Worm (Caenorhabditis elegans) whole organism, young adult: ENCODE results near the gene clec-127.
"Not testable (repeated sequence)": the region's sequence is repeated elsewhere in the genome, so short reads cannot be mapped to it uniquely, and the experiment has no call there.

Source experiments
- B0019.2 ChIP-seq: fragments of 200-800 bp; sonication (Bioruptor generic); conservative IDR thresholded peaks from 2 replicates; pipeline ENCODE4 v1.3.6; 2022; ENCODE audit warnings: missing genetic modification reagents, missing genetic modification characterization, missing compliant biosample characterization
- B0336.3 ChIP-seq: fragments of 200-800 bp; sonication (Bioruptor generic); IDR thresholded peaks from 2 replicates; pipeline ENCODE4 v1.3.6; 2022; ENCODE audit warnings: missing genetic modification characterization, missing compliant biosample characterization
- F33H1.4 ChIP-seq: fragments of 200-800 bp; sonication (Bioruptor generic); IDR thresholded peaks from 2 replicates; pipeline ENCODE4 v1.3.6; 2022; ENCODE audit warnings: missing genetic modification reagents, missing genetic modification characterization, missing compliant biosample characterization
- F37B4.10 ChIP-seq: fragments of 200-800 bp; sonication (Bioruptor generic); IDR thresholded peaks from 2 replicates; pipeline ENCODE4 v1.3.6; 2022; ENCODE audit warnings: missing genetic modification characterization, missing compliant biosample characterization
- F39B2.1 ChIP-seq: fragments of 200-800 bp; sonication (Bioruptor generic); IDR thresholded peaks from 2 replicates; pipeline ENCODE4 v1.3.6; 2022; ENCODE audit warnings: missing genetic modification reagents, missing genetic modification characterization, missing compliant biosample characterization
- T07F8.4 ChIP-seq: sonication (generic microtip); optimal IDR thresholded peaks from 2 replicates; lab custom pipeline; 2016; ENCODE audit warnings: mild to moderate bottlenecking, missing genetic modification characterization, moderate library complexity, missing compliant biosample characterization
- Y53G8AR.9 ChIP-seq: fragments of 200-800 bp; sonication (Bioruptor generic); conservative IDR thresholded peaks from 2 replicates; pipeline ENCODE4 v1.3.6; 2022; ENCODE audit warnings: missing genetic modification reagents, missing genetic modification characterization, missing compliant biosample characterization
- Y56A3A.18 ChIP-seq: fragments of 200-800 bp; sonication (Bioruptor generic); IDR thresholded peaks from 2 replicates; pipeline ENCODE4 v1.3.6; 2022; ENCODE audit warnings: missing genetic modification reagents, missing genetic modification characterization, missing compliant biosample characterization
- Y67H2A.10 ChIP-seq: fragments of 200-800 bp; sonication (Bioruptor generic); conservative IDR thresholded peaks from 2 replicates; pipeline ENCODE4 v1.3.6; 2022; ENCODE audit warnings: missing genetic modification reagents, missing genetic modification characterization, missing compliant biosample characterization
- ama-1 ChIP-seq, 3 experiments: fragments of 150-350 bp in 1 of 3; sonication (generic microtip) in 2 of 3; optimal IDR thresholded peaks; 2 replicates each; lab custom pipeline; 2014 to 2018; ENCODE audit warnings: missing biosample characterization in 2 of 3, missing genetic modification characterization in 2 of 3, missing genetic modification reagents in 2 of 3
- atf-7 ChIP-seq: sonication (generic microtip); optimal IDR thresholded peaks from 2 replicates; lab custom pipeline; 2017; ENCODE audit warnings: mild to moderate bottlenecking, missing genetic modification characterization, missing compliant biosample characterization
- athp-1 ChIP-seq: sonication (generic microtip); optimal IDR thresholded peaks from 2 replicates; lab custom pipeline; 2017; ENCODE audit warnings: mild to moderate bottlenecking, missing genetic modification characterization, missing compliant biosample characterization
- attf-3 ChIP-seq: fragments of 200-800 bp; sonication (Bioruptor generic); conservative IDR thresholded peaks from 2 replicates; pipeline ENCODE4 v1.3.6; 2022; ENCODE audit warnings: missing genetic modification reagents, missing genetic modification characterization, missing compliant biosample characterization
- attf-5 ChIP-seq: fragments of 200-800 bp; sonication (Bioruptor generic); optimal IDR thresholded peaks from 2 replicates; lab custom pipeline; 2018; ENCODE audit warnings: mild to moderate bottlenecking, missing genetic modification characterization, missing compliant biosample characterization
- cebp-1 ChIP-seq, 2 experiments: fragments of 200-800 bp in 1 of 2; sonication (Bioruptor generic) in 1 of 2; sonication (generic microtip) in 1 of 2; IDR thresholded peaks in 1 of 2; optimal IDR thresholded peaks in 1 of 2; 2 replicates each; pipeline versions ENCODE4 v1.3.6 to Lab custom; 2017 to 2022; ENCODE audit warnings: missing compliant biosample characterization in 2 of 2, missing genetic modification characterization in 2 of 2, mild to moderate bottlenecking in 1 of 2, missing genetic modification reagents in 1 of 2, moderate library complexity in 1 of 2
- ceh-27 ChIP-seq: fragments of 200-800 bp; sonication (Bioruptor generic); optimal IDR thresholded peaks from 2 replicates; lab custom pipeline; 2018; ENCODE audit warnings: mild to moderate bottlenecking, missing genetic modification characterization, moderate library complexity, missing compliant biosample characterization
- ceh-40 ChIP-seq: fragments of 200-800 bp; sonication (Bioruptor generic); IDR thresholded peaks from 2 replicates; pipeline ENCODE4 v1.3.6; 2022; ENCODE audit warnings: missing genetic modification characterization, missing compliant biosample characterization
- ceh-79 ChIP-seq: sonication (generic microtip); optimal IDR thresholded peaks from 2 replicates; lab custom pipeline; 2017; ENCODE audit warnings: mild to moderate bottlenecking, missing genetic modification characterization, missing compliant biosample characterization
- chd-7 ChIP-seq: sonication (generic microtip); optimal IDR thresholded peaks from 2 replicates; lab custom pipeline; 2016; ENCODE audit warnings: mild to moderate bottlenecking, missing genetic modification characterization, moderate library complexity, missing compliant biosample characterization
- dpff-1 ChIP-seq: sonication (generic microtip); optimal IDR thresholded peaks from 2 replicates; lab custom pipeline; 2017; ENCODE audit warnings: mild to moderate bottlenecking, missing genetic modification characterization, missing compliant biosample characterization
- dpl-1 ChIP-seq: fragments of 150-350 bp; optimal IDR thresholded peaks from 2 replicates; lab custom pipeline; 2014; ENCODE audit warnings: missing biosample characterization, missing genetic modification reagents, missing genetic modification characterization
- egl-18 ChIP-seq: fragments of 200-800 bp; sonication (Bioruptor generic); IDR thresholded peaks from 2 replicates; pipeline ENCODE4 v1.3.6; 2022; ENCODE audit warnings: missing genetic modification reagents, missing genetic modification characterization, missing compliant biosample characterization
- egrh-3 ChIP-seq: fragments of 200-800 bp; sonication (Bioruptor generic); IDR thresholded peaks from 2 replicates; pipeline ENCODE4 v1.3.6; 2022; ENCODE audit warnings: missing genetic modification reagents, missing genetic modification characterization, missing compliant biosample characterization
- ekl-4 ChIP-seq: fragments of 200-800 bp; sonication (Bioruptor generic); IDR thresholded peaks from 2 replicates; pipeline ENCODE4 v1.3.6; 2022; ENCODE audit warnings: missing genetic modification reagents, missing genetic modification characterization, missing compliant biosample characterization
- fkh-3 ChIP-seq: sonication (generic microtip); optimal IDR thresholded peaks from 2 replicates; lab custom pipeline; 2016; ENCODE audit warnings: mild to moderate bottlenecking, missing genetic modification characterization, missing compliant biosample characterization
- hmg-1.2 ChIP-seq: fragments of 200-800 bp; sonication (Bioruptor generic); IDR thresholded peaks from 2 replicates; pipeline ENCODE4 v1.3.6; 2022; ENCODE audit warnings: missing genetic modification reagents, missing genetic modification characterization, missing compliant biosample characterization
- hmg-20 ChIP-seq: fragments of 200-800 bp; sonication (Bioruptor generic); IDR thresholded peaks from 2 replicates; pipeline ENCODE4 v1.3.6; 2022; ENCODE audit warnings: missing genetic modification reagents, missing genetic modification characterization, missing compliant biosample characterization
- lin-26 ChIP-seq: fragments of 200-800 bp; sonication (Bioruptor generic); IDR thresholded peaks from 2 replicates; pipeline ENCODE4 v1.3.6; 2022; ENCODE audit warnings: missing genetic modification reagents, missing genetic modification characterization, missing compliant biosample characterization
- lir-1 ChIP-seq: fragments of 200-800 bp; sonication (Bioruptor generic); conservative IDR thresholded peaks from 2 replicates; pipeline ENCODE4 v1.3.6; 2022; ENCODE audit warnings: missing genetic modification reagents, missing genetic modification characterization, missing compliant biosample characterization
- lsl-1 ChIP-seq: fragments of 200-800 bp; sonication (Bioruptor generic); optimal IDR thresholded peaks from 2 replicates; lab custom pipeline; 2018; ENCODE audit warnings: mild to moderate bottlenecking, missing genetic modification characterization, moderate library complexity, missing compliant biosample characterization
- nhr-179 ChIP-seq: sonication (generic microtip); optimal IDR thresholded peaks from 2 replicates; lab custom pipeline; 2016; ENCODE audit warnings: mild to moderate bottlenecking, missing genetic modification characterization, missing compliant biosample characterization
- nhr-80 ChIP-seq: sonication (generic microtip); optimal IDR thresholded peaks from 2 replicates; lab custom pipeline; 2016; ENCODE audit warnings: missing genetic modification characterization, missing compliant biosample characterization
- nhr-90 ChIP-seq: sonication (generic microtip); optimal IDR thresholded peaks from 2 replicates; lab custom pipeline; 2016; ENCODE audit warnings: missing genotype, mild to moderate bottlenecking, missing genetic modification characterization, missing compliant biosample characterization
- pbrm-1 ChIP-seq: fragments of 200-800 bp; sonication (Bioruptor generic); IDR thresholded peaks from 2 replicates; pipeline ENCODE4 v1.3.6; 2022; ENCODE audit warnings: missing genetic modification reagents, missing genetic modification characterization, missing compliant biosample characterization
- rcor-1 ChIP-seq: fragments of 200-800 bp; sonication (Bioruptor generic); IDR thresholded peaks from 2 replicates; pipeline ENCODE4 v1.3.6; 2022; ENCODE audit warnings: missing genetic modification reagents, missing genetic modification characterization, missing compliant biosample characterization
- snpc-1.3 ChIP-seq: sonication (generic microtip); optimal IDR thresholded peaks from 2 replicates; lab custom pipeline; 2017; ENCODE audit warnings: missing genetic modification characterization, mild to moderate bottlenecking, missing compliant biosample characterization, antibody characterized with exemption, moderate library complexity, missing genotype, missing genetic modification reagents; ENCODE audit not compliant: insufficient read depth
- snpc-3.4 ChIP-seq: sonication (generic microtip); optimal IDR thresholded peaks from 2 replicates; lab custom pipeline; 2017; ENCODE audit warnings: missing genetic modification characterization, mild to moderate bottlenecking, missing compliant biosample characterization, antibody characterized with exemption, moderate library complexity, missing genotype, missing genetic modification reagents
- tbp1 ChIP-seq: fragments of 200-800 bp; sonication (Bioruptor generic); optimal IDR thresholded peaks from 2 replicates; lab custom pipeline; 2018; ENCODE audit warnings: mild to moderate bottlenecking, missing genetic modification characterization, missing compliant biosample characterization
- unc-130 ChIP-seq: sonication (generic microtip); optimal IDR thresholded peaks from 2 replicates; lab custom pipeline; 2016; ENCODE audit warnings: missing genetic modification reagents, missing genetic modification characterization, missing compliant biosample characterization
- unc-62 ChIP-seq: fragments of 150-350 bp; optimal IDR thresholded peaks from 2 replicates; lab custom pipeline; 2014; ENCODE audit warnings: missing biosample characterization, missing genetic modification reagents, missing genetic modification characterization
- ztf-22 ChIP-seq: fragments of 200-800 bp; sonication (Bioruptor generic); optimal IDR thresholded peaks from 2 replicates; lab custom pipeline; 2018; ENCODE audit warnings: mild to moderate bottlenecking, missing genetic modification characterization, moderate library complexity, missing compliant biosample characterization
- ztf-28 ChIP-seq: fragments of 200-800 bp; sonication (Bioruptor generic); IDR thresholded peaks from 2 replicates; pipeline ENCODE4 v1.3.6; 2022; ENCODE audit warnings: missing genetic modification reagents, missing genetic modification characterization, missing compliant biosample characterization
- ztf-3 ChIP-seq: fragments of 200-800 bp; sonication (Bioruptor generic); optimal IDR thresholded peaks from 2 replicates; lab custom pipeline; 2018; ENCODE audit warnings: mild to moderate bottlenecking, missing genetic modification characterization, missing compliant biosample characterization
- ztf-6 ChIP-seq: fragments of 200-800 bp; sonication (Bioruptor generic); IDR thresholded peaks from 2 replicates; pipeline ENCODE4 v1.3.6; 2022; ENCODE audit warnings: missing genetic modification reagents, missing genetic modification characterization, missing compliant biosample characterization

The clec-127 gene

ce11 chrII:3573255-3573654, 4.2 kb upstream of the clec-127 start, which contains the start of gene clec-130:
TSS of gene clec-130 (plus strand) at chrII:3573555.
- TF ChIP-seq chd-7: no peak
- no peak for TF ChIP-seq ztf-3 (GFP tag; lab: Kevin White, UChicago)
- no peak for TF ChIP-seq ztf-22 (GFP tag; lab: Kevin White, UChicago)
- no peak for TF ChIP-seq Y67H2A.10
- TF ChIP-seq egl-18 (GFP tag; lab: Robert Waterston, UW): no peak
- no peak for TF ChIP-seq B0019.2 (GFP tag; lab: Robert Waterston, UW)
- no peak for TF ChIP-seq cebp-1 (GFP tag; IDR thresholded peaks at IDR 0.05; lab: Robert Waterston, UW)
- TF ChIP-seq cebp-1 (tag; optimal IDR thresholded peaks at IDR 0.05; lab: Kevin White, UChicago): no peak
- no peak for TF ChIP-seq ztf-6 (GFP tag; lab: Robert Waterston, UW)
- no peak for TF ChIP-seq dpff-1 (tag; lab: Kevin White, UChicago)
- TF ChIP-seq nhr-80 (tag; lab: Kevin White, UChicago): no peak
- no peak for TF ChIP-seq dpl-1
- TF ChIP-seq attf-3 (GFP tag; lab: Robert Waterston, UW): no peak
- TF ChIP-seq nhr-179 (tag; lab: Kevin White, UChicago): no peak
- no peak for TF ChIP-seq unc-130
- TF ChIP-seq ceh-40 (GFP tag; lab: Robert Waterston, UW): no peak
- no peak for TF ChIP-seq unc-62 (GFP tag; lab: Kevin White, UChicago)
- TF ChIP-seq Y56A3A.18: no peak
- TF ChIP-seq hmg-20: no peak

DNA sequence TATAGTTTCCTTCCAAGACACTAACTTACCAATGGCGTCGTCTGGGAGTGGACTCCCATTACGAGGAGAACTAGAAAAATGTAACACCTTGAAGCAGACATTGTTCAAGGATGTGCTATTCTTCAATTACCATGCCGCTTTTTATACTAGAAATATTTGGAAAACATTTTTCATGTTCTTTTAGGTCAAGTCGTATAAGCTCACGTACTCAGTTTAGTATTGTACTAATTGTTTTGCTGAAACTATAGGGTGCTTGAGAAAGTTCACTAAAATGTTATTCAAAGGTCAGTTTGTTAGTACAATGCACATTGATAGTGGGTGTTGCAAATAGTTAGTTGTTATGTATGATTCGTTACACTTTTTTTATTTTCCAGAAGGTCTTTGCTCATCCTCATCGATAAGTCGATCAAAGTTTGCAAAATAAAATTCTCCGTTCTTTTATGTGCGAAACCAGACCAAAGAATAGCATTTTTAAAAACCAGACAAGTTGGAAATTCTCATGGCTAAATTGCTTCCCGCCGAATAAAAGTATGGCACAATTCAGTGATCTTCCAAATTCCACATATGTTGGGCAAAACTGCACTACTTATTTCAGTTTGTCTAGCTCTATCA, 2.0 kb upstream of the clec-127 start, which contains the start of the genes clec-128 and clec-129:
TSS of gene clec-128 (minus strand) at position 101 of the 612 bp plus-strand sequence.
TSS of gene clec-129 (plus strand) at position 562 of the 612 bp plus-strand sequence.
- TF ChIP-seq tbp1: no peak

ce11 chrII:3567576-3567975, 1.4 kb downstream of the clec-127 start:
- TF ChIP-seq egl-18 (GFP tag; lab: Robert Waterston, UW) (0 out of 2 replicates have a peak, but pooled peaks have one; percentile 39), pbrm-1 (peak; percentile 76), lir-1 (GFP tag; lab: Robert Waterston, UW) (peak; percentile 64; the same call in 1 of the 2 replicates), ceh-79 (tag; lab: Kevin White, UChicago) (peak; percentile 76), ekl-4 (GFP tag; lab: Robert Waterston, UW) (peak; percentile 73; the same call in 1 of the 2 replicates), ztf-28 (GFP tag; lab: Robert Waterston, UW) (peak; percentile 65; the same call in 1 of the 2 replicates), ceh-27 (GFP tag; lab: Kevin White, UChicago) (peak; percentile 60), atf-7 (tag; lab: Kevin White, UChicago) (peak; percentile 70), F37B4.10 (0 out of 2 replicates have a peak, but pooled peaks have one; percentile 25), rcor-1 (GFP tag; lab: Robert Waterston, UW) (peak; percentile 65; the same call in 1 of the 2 replicates), nhr-90 (tag; lab: Kevin White, UChicago) (peak; percentile 81), snpc-3.4 (peak; percentile 83), ama-1 (GFP tag; optimal IDR thresholded peaks at IDR 0.05; lab: Kevin White, UChicago) (peak; percentile 69), lin-26 (peak; percentile 97), attf-5 (GFP tag; lab: Kevin White, UChicago) (peak; percentile 46), lsl-1 (GFP tag; lab: Kevin White, UChicago) (peak; percentile 61), F39B2.1 (GFP tag; lab: Robert Waterston, UW) (0 out of 2 replicates have a peak, but pooled peaks have one; percentile 52), fkh-3 (tag; lab: Kevin White, UChicago) (peak; percentile 18), hmg-1.2 (GFP tag; lab: Robert Waterston, UW) (peak; percentile 74), athp-1 (peak; percentile 81), egrh-3 (GFP tag; lab: Robert Waterston, UW) (peak; percentile 46; the same call in 1 of the 2 replicates), F33H1.4 (GFP tag; lab: Robert Waterston, UW) (peak; percentile 56), T07F8.4 (tag; lab: Kevin White, UChicago) (peak; percentile 65), Y53G8AR.9 (GFP tag; lab: Robert Waterston, UW) (peak; percentile 72), snpc-1.3 (peak; percentile 47), chd-7 (peak; percentile 57), B0336.3 (GFP tag; lab: Robert Waterston, UW) (peak; percentile 77)
- not testable (repeated sequence) for TF ChIP-seq ama-1 (optimal IDR thresholded peaks at IDR 0.05; lab: Kevin White, UChicago)
